Fruit fly (Drosophila melanogaster): Measurements from ENCODE around the gene CG1486.

CG1486 gene

dm6 chrX:21333135-21333534, 9.3 kb downstream of the CG1486 start:
- no peak for TF ChIP-seq CG17801 (GFP tag; optimal IDR thresholded peaks at IDR 0.05; ENCODE audit: partially characterized antibody)

DNA sequence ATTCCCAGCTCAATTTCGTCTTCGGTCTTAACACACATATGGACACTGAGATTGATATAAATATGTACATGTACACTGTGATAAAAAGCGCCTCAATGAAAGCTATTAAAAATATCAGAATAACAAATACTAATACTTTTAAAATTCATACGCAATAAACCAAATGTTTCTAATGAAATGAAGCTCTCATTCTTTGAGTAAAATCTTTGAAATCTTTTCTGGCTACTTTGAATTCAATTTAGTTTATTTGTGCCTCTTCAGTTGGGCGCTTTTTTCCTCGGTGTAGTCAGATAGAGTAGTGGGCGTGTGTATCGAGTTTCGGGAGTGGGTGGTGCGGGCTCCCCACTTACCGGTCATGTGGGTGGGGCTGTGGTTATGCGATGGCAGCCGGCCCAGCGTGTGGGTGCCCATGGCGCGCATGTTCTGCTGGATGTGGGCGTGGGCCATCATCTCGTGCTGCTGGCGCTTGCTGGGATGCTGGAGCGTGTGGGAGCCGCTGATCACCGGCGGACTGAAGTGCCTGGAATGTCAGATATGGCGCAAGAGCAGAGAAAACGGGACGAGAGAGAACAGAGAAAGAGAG, 10.8 kb downstream of the CG1486 start:
- no peak for TF ChIP-seq CG17801 (GFP tag; optimal IDR thresholded peaks at IDR 0.05; ENCODE audit: partially characterized antibody)

- TF ChIP-seq CG17801 (GFP tag; optimal IDR thresholded peaks at IDR 0.05; ENCODE audit: partially characterized antibody) = no peak
These were observed 13.2 kb downstream of the CG1486 start for dm6 chrX:21337057-21337456.

DNA sequence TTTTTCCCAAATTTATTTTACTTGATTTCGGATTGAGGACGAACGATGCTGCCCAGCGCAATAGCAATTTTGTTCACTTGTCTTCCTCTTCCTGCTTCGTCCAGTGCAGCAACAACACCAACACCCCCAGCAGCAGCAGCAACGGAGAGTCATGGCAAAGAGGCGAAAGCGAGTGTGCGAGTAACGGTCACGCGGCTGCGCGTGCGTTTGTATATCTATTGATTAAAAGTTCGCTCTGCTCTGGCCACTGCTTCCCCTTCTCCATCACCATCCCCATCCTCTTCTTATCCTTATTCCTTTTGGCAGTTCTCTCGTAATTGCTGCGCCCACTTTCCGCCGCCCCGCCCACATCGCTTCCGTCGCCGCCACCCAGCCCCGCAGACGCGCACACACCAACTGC, 14.3 kb downstream of the CG1486 start:
- TF ChIP-seq CG17801 (GFP tag; optimal IDR thresholded peaks at IDR 0.05; ENCODE audit: partially characterized antibody) = no peak

DNA sequence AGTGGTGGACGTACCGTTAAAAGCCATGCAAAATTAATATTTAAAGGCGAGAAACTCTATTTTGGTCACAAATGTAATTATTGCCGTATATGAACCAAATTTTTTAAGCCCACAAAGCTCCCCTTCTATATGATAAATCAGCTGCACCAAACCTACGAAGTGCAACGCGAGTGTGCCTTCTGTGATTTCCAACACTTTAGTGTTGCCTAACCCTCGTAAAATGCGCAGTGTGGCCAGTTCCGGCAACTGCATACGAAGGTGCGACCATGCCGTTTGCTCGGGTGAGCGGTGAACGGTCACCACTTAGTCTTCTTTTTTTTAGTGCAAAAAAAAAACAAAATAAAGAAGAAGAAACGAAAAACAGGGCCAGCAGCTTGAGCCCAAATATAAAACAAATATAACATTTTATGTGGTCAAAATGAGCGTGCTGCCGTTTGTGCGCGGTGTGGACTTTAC, 15.7 kb downstream of the CG1486 start, which contains the start of the genes tty and fliI:
TSS of gene tty (minus strand) at position 201 of the 456 bp plus-strand sequence.
TSS of gene fliI (plus strand) at position 266 of the 456 bp plus-strand sequence.
- peak; percentile 95 for TF ChIP-seq CG17801 (GFP tag; optimal IDR thresholded peaks at IDR 0.05; ENCODE audit: partially characterized antibody)

- peak; percentile 56 for TF ChIP-seq CG17801 (GFP tag; optimal IDR thresholded peaks at IDR 0.05; ENCODE audit: partially characterized antibody)
These were observed 21.2 kb downstream of the CG1486 start, which contains the start of gene dod for dm6 chrX:21345036-21345500. dod (plus strand) TSS chrX:21345358.

- TF ChIP-seq CG17801 (GFP tag; optimal IDR thresholded peaks at IDR 0.05; ENCODE audit: partially characterized antibody) = peak; percentile 56
These were observed 26.0 kb downstream of the CG1486 start, which contains the start of the genes peng and sol for dm6 chrX:21349800-21350309. peng (minus strand) TSS chrX:21349843. sol (plus strand) TSS chrX:21350280.

DNA sequence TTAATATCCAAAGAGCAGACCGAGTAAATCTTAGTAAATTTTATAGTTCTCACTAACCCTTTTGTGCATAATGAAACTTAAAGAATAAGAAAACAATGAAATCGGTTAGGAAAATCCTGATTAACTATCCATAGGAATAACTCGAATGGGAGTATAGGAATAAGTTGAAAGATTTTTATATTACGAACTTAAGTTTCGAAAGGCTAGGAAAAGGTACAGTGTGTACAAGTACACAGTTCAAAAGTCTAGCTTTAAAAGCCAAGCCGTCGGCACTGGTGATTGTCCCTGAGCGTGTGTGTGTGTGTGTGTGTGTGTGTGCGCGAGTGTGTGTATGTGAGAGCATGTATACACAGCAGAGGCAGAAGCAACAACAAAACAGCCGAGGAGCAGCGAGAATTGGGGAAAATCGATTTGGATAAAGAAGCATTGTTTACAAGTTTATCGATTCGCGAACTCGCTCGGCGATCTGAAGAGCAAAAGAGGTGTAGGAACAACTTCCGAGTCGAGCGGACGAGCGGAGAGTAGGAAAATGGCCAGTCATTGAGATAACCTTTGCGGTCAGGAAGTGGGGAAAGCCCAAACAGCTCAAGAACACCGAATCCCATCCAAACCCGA, 27.5 kb downstream of the CG1486 start:
- TF ChIP-seq CG17801 (GFP tag; optimal IDR thresholded peaks at IDR 0.05; ENCODE audit: partially characterized antibody) = no peak

- no peak for TF ChIP-seq CG17801 (GFP tag; optimal IDR thresholded peaks at IDR 0.05; ENCODE audit: partially characterized antibody)
These were observed 29.7 kb downstream of the CG1486 start for dm6 chrX:21353541-21353940.

DNA sequence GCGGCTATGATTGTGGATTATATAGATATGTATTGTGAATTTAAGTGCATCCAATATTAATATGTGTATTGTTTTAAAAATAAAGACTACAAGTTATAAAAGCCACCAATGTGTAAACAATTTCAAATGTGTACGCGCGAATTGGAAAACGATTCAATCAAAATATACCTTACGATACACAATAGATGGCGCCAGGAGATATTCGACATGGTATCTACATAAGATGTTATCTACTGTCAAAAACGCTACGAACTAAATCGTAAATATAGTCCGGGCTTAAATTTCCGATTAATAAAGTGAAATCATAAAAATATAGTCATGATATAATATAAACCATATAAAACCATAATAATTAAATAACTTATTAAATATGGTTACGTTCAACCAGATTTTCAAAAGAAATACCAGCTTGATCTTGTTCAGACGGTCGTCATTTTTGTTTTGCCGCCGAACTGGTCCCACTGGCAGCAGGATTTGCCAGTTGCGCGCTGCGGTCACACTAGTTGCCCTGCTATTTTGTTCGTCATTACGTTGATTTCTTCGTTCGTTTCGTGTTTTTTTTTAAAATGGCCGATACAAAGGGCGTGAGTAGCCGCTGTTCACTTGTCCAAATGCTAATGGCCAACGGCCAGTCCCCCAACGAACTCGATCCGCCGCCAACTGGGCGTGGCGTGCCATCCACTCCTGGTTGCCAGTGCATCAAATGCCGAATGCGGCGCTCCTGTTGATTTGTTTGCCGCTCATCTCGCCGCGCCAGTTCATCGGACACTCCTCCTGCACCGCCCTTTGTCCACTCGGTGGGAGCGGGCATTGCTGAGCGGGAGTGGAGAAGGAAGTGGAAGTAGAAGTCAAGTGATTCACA, 34.2 kb downstream of the CG1486 start, which contains the start of gene Septin1:
TSS of gene Septin1 (plus strand) at position 477 of the 862 bp plus-strand sequence.
- no peak for TF ChIP-seq CG17801 (GFP tag; optimal IDR thresholded peaks at IDR 0.05; ENCODE audit: partially characterized antibody)

- no peak for TF ChIP-seq CG17801 (GFP tag; optimal IDR thresholded peaks at IDR 0.05; ENCODE audit: partially characterized antibody)
These were observed 39.0 kb downstream of the CG1486 start, which contains the start of the genes bbx and waw for dm6 chrX:21362878-21363277. bbx (plus strand) TSS chrX:21363028. waw (plus strand) TSS chrX:21363028.

DNA sequence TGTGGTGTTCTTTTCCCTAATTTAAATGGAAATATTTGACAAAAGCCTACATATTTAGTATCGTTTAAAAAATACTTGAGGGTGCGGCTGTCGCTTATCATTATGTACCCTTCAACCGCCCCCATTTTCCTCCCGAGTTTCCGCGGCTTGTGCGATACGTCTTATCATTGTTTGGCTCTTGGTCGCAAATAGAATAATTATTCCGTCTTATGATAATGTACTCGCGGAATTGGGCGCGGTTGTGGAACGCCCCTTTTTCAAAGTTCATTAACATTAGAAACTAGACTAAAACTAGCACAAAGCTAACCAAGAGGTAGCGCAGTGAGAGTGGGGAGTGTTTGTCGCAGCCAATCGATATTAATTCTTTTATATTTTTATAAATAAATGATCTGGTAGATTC, 41.6 kb downstream of the CG1486 start:
- no peak for TF ChIP-seq CG17801 (GFP tag; optimal IDR thresholded peaks at IDR 0.05; ENCODE audit: partially characterized antibody)

dm6 chrX:21366311-21366990, 42.6 kb downstream of the CG1486 start:
- peak; percentile 94 for TF ChIP-seq CG17801 (GFP tag; optimal IDR thresholded peaks at IDR 0.05; ENCODE audit: partially characterized antibody)

- TF ChIP-seq CG17801 (GFP tag; optimal IDR thresholded peaks at IDR 0.05; ENCODE audit: partially characterized antibody) = peak; percentile 99
These were observed 43.7 kb downstream of the CG1486 start for dm6 chrX:21367363-21368072.
